Worm (Caenorhabditis elegans) whole organism, L3 larva: Measurements from ENCODE around the gene flp-15.

ENCODE experiments used
- R02D3.7 ChIP-seq: fragments of 150-350 bp; optimal IDR thresholded peaks from 2 replicates; lab custom pipeline; 2014; ENCODE audit warnings: missing biosample characterization, missing genetic modification characterization
- aly-2 ChIP-seq: fragments of 150-350 bp; optimal IDR thresholded peaks from 2 replicates; lab custom pipeline; 2014; ENCODE audit warnings: missing biosample characterization, missing genetic modification characterization
- ceh-28 ChIP-seq: fragments of 150-350 bp; optimal IDR thresholded peaks from 2 replicates; lab custom pipeline; 2014; ENCODE audit warnings: missing biosample characterization, missing genetic modification reagents, missing genetic modification characterization
- daf-12 ChIP-seq: fragments of 150-350 bp; optimal IDR thresholded peaks from 2 replicates; lab custom pipeline; 2014; ENCODE audit warnings: missing biosample characterization, missing genetic modification reagents, missing genetic modification characterization
- egl-27 ChIP-seq: sonication (generic microtip); optimal IDR thresholded peaks from 4 replicates; lab custom pipeline; 2017; ENCODE audit warnings: missing biosample characterization, missing genetic modification reagents, missing genetic modification characterization
- lin-15B ChIP-seq: fragments of 150-350 bp; optimal IDR thresholded peaks from 2 replicates; lab custom pipeline; 2014; ENCODE audit warnings: missing biosample characterization, missing genetic modification characterization
- lsy-12 ChIP-seq: sonication (generic microtip); optimal IDR thresholded peaks from 2 replicates; lab custom pipeline; 2016; ENCODE audit warnings: mild to moderate bottlenecking, missing genetic modification characterization, missing compliant biosample characterization
- mdl-1 ChIP-seq: fragments of 150-350 bp; optimal IDR thresholded peaks from 2 replicates; lab custom pipeline; 2014; ENCODE audit warnings: missing biosample characterization, missing genetic modification characterization
- nhr-11 ChIP-seq: fragments of 150-350 bp; optimal IDR thresholded peaks from 2 replicates; lab custom pipeline; 2014; ENCODE audit warnings: missing biosample characterization, missing genetic modification characterization
- nhr-23 ChIP-seq: fragments of 150-350 bp; optimal IDR thresholded peaks from 2 replicates; lab custom pipeline; 2014; ENCODE audit warnings: missing biosample characterization, missing genetic modification reagents, missing genetic modification characterization
- snpc-4 ChIP-seq: fragments of 150-350 bp; optimal IDR thresholded peaks from 2 replicates; lab custom pipeline; 2014; ENCODE audit warnings: missing biosample characterization, missing genetic modification characterization
- unc-39 ChIP-seq: sonication (generic microtip); optimal IDR thresholded peaks from 4 replicates; lab custom pipeline; 2017; ENCODE audit warnings: missing biosample characterization, missing genetic modification characterization
- zag-1 ChIP-seq: fragments of 150-350 bp; optimal IDR thresholded peaks from 2 replicates; lab custom pipeline; 2014; ENCODE audit warnings: missing biosample characterization, missing genetic modification characterization
- ztf-11 ChIP-seq: fragments of 150-350 bp; optimal IDR thresholded peaks from 2 replicates; lab custom pipeline; 2014; ENCODE audit warnings: missing biosample characterization, missing genetic modification characterization

ce11 chrIII:13693187-13693586 is 25.5 kb upstream of the flp-15 start:
- no peak for TF ChIP-seq snpc-4
- no peak for TF ChIP-seq R02D3.7 (tag; lab: Kevin White, UChicago)
- TF ChIP-seq zag-1, result no peak
- TF ChIP-seq egl-27, result no peak
- TF ChIP-seq ceh-28 (tag; lab: Kevin White, UChicago), result peak; percentile 57
- TF ChIP-seq lin-15B, result no peak
- TF ChIP-seq aly-2, result no peak
- no peak for TF ChIP-seq lsy-12 (tag; lab: Kevin White, UChicago)
- no peak for TF ChIP-seq ztf-11
- TF ChIP-seq mdl-1, result no peak
- no peak for TF ChIP-seq unc-39 (tag; lab: Kevin White, UChicago)
- no peak for TF ChIP-seq daf-12
- TF ChIP-seq nhr-23 (tag; lab: Kevin White, UChicago), result no peak
- TF ChIP-seq nhr-11, result no peak
